Fruit fly (Drosophila melanogaster) S2 (cell line): ENCODE measurements around the gene CG3552.

Source experiments
- CG8478 ChIP-seq: fragments of >200 bp; optimal IDR thresholded peaks from 2 replicates; lab custom pipeline; 2018
- CTCF ChIP-seq, 2 experiments: fragments of >200 bp; optimal IDR thresholded peaks; 2 replicates each; lab custom pipeline; 2018

dm6 chr3L:9460775-9461491 is 4.8 kb downstream of the CG3552 start, which contains the start of the genes CG3434 and CG44838:
- TF ChIP-seq CTCF (optimal IDR thresholded peaks at IDR 0.05; lab: Kevin White, UChicago), result peak in 1 of 2 experiments; percentile 20
- no peak for TF ChIP-seq CG8478 (lab: Kevin White, UChicago)
